Fruit fly (Drosophila melanogaster): ENCODE measurements around the gene CG32564.

The CG32564 gene

dm6 chrX:17206046-17206445 lies at the start of gene CG32564:
CG32564 (plus strand) TSS chrX:17206407.
- no peak for TF ChIP-seq noc (tag; optimal IDR thresholded peaks at IDR 0.05)

DNA sequence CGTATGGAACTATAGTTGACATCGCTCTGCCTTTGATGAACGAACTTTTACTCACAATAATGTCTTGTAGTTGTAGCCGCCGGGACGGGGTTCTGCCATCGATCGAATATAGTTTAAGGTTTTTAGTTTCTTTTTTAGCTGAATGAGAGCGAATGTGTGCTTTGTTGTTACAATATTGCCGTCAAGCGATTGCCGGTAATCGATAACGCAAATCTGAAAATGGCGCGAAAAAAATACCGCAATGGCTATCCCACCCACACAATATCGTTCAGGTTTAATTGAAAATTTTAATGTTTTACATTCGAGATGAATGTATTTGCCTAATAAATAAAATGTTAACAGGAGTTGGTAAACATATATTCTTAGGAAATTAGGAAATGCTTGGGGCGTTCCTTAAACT lies 47.1 kb upstream of the CG32564 start, which contains the start of gene xmas:
xmas (minus strand) TSS at position 191 of the 400 bp plus-strand sequence.
- no peak for TF ChIP-seq noc (tag; optimal IDR thresholded peaks at IDR 0.05)

- no peak for TF ChIP-seq noc (tag; optimal IDR thresholded peaks at IDR 0.05)
Measured at dm6 chrX:17159819-17160218, 46.4 kb upstream of the CG32564 start, which contains the start of gene baz. baz (plus strand) TSS chrX:17160006.

dm6 chrX:17160396-17161040 lies 45.7 kb upstream of the CG32564 start:
- no peak for TF ChIP-seq noc (tag; optimal IDR thresholded peaks at IDR 0.05)

- no peak for TF ChIP-seq noc (tag; optimal IDR thresholded peaks at IDR 0.05)
Measured at dm6 chrX:17162446-17163013, 43.7 kb upstream of the CG32564 start.

DNA sequence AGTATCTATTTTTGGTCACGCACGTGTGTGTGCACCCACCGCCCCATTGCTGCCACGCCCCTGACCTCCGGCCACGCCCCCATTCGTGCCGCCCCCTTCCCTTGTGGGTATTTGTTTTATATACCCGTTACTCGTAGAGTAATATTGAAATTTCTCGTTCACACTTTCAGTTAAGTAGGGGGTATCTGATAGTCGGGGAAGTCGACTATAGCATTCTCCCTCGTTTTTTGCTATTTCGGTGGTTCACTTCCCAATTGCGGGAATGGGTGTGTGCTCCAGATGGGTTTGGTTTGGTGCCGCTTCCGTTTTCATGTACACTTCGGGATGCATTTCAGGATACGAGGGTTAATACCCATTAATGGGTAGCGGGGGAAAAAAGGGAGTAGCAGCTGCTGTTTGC lies 38.9 kb upstream of the CG32564 start:
- no peak for TF ChIP-seq noc (tag; optimal IDR thresholded peaks at IDR 0.05)

DNA sequence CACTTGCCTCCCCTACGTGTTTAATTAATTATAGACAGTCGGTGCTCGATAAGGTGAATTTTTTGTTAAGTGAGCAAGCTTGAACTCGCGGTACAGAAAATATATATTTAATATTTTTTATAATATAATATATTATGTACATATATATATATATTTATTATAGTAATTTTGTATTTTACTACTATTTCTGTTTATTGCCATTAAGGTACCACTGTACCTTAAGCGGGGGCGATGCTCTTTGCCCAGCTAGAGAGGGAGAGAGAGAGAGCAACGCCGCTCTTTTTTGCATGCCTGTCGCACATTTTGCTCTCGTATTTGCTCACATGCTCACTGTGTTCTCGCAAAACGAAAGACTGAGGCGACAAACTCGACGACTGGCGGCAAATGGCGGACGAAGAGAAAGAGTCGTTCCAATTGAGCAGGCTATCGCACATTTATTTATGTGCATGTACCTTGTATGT lies 35.7 kb upstream of the CG32564 start:
- peak; percentile 80 for TF ChIP-seq noc (tag; optimal IDR thresholded peaks at IDR 0.05)

- no peak for TF ChIP-seq noc (tag; optimal IDR thresholded peaks at IDR 0.05)
Measured at dm6 chrX:17172123-17172522, 34.1 kb upstream of the CG32564 start.

dm6 chrX:17172777-17173315 lies 33.4 kb upstream of the CG32564 start:
- TF ChIP-seq noc (tag; optimal IDR thresholded peaks at IDR 0.05): no peak

- TF ChIP-seq noc (tag; optimal IDR thresholded peaks at IDR 0.05): no peak
Measured at dm6 chrX:17174115-17174514, 32.1 kb upstream of the CG32564 start.

dm6 chrX:17175558-17176189 lies 30.5 kb upstream of the CG32564 start:
- TF ChIP-seq noc (tag; optimal IDR thresholded peaks at IDR 0.05): no peak

DNA sequence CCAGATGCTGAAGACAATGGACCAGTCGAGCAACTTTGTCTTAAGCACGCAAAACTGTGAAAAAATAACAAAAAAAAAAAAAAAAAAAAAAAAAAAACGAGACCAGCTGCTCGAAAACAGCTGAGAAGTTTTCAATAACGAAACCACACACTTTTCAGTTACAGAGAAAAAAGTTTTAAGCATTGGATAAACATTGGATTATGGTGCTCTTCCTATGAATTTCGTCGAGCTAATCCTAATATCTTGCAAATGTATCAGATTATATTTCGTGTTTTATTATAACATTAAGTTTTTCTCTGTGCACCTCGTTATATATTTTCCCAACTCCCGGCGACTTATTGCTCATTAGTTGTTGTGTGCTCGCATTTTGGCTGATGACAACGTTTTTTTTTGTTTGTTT lies 29.7 kb upstream of the CG32564 start:
- no peak for TF ChIP-seq noc (tag; optimal IDR thresholded peaks at IDR 0.05)

- TF ChIP-seq noc (tag; optimal IDR thresholded peaks at IDR 0.05): no peak
Measured at dm6 chrX:17177606-17178005, 28.6 kb upstream of the CG32564 start.

DNA sequence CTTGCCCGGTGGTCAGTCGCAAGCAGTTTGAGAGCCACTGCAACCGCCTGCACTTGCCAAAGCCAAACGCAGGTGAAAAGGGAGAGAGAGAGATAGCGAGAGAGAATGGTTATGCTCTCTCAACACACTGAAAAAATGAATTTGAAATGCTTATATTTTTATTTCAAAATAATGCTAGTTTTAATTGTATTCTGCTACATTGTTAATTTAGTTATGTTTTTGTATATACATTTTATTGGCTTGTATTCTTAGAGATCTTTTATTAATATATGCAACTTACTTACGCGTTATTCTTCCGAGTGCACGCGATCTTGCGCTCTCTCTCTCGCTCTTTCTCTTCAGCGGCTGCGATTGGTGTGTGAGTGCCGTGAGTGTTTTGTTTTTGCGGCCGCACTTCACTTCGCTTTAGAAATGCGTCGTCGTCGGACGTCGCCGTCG lies 27.7 kb upstream of the CG32564 start:
- peak; percentile 97 for TF ChIP-seq noc (tag; optimal IDR thresholded peaks at IDR 0.05)

DNA sequence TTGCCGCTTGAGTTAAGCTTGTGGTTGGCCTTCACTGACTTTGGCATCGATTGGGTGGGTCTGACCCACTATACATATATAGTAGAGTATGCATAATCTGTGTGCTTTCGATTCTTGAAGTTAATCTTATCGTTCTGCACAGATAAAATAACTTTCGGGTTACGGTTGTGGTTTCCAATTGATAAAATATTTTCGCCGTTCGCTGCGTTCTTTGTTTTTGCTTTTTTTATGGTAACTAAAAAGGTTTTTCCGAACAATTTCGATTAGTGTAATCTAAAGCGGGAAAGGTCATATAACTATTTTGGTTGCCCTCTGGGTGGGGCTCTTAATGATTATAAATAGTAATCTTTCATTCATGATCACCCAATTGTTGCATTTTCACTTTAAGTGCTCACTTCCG lies 25.7 kb upstream of the CG32564 start:
- no peak for TF ChIP-seq noc (tag; optimal IDR thresholded peaks at IDR 0.05)

DNA sequence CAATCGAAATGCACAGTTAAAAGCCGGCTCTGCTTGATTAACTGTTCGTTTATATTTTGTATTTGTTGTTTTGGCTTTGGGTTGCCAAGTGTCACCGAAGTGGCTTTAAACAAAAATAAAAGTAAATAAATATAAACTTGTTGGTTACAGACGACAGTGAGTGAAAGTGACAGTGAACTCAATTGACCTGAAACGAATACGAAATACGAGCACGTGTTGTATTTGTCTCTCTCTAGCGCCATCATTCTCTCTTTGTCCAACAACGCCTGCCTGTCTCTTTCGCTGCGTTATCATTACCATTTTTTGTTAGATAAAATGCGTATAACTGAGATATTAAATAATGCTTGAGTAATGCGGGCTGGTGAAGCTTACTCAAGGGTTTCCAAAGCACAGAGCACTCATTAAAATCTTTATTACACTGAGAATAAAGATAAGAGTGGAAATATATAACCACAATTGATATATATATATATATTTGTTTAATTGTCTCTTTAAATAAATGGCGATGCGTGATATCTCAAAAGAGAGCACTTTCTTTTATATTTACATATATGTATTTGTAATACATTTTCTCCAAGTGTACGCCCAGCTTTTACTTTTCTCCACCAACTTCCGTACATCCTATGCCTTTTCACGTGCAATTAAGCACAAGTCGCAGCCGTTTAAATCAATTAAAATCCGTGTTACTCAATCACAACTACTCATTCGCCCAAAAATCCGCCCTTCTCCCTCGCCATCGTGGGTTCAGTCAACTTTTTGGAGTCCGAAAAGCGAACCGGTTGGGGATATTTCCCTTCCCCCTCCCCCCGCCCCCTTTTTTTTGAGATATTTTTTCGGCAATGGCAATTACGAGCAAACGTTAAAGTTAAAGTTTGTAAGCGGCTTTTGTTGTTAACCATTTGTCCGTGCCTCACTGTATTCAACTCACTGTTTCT lies 24.7 kb upstream of the CG32564 start:
- TF ChIP-seq noc (tag; optimal IDR thresholded peaks at IDR 0.05): no peak

Measured in whole organism, larva.